Worm (Caenorhabditis elegans): ENCODE results near the gene W04E12.7.

- TF ChIP-seq lsy-2 (tag; optimal IDR thresholded peaks at IDR 0.05), result no peak
- TF ChIP-seq nhr-237 (tag; optimal IDR thresholded peaks at IDR 0.05), result no peak
- no peak for TF ChIP-seq Y105C5A.15 (GFP tag; IDR thresholded peaks at IDR 0.05)
- no peak for TF ChIP-seq dmd-8 (GFP tag; IDR thresholded peaks at IDR 0.05)
- no peak for TF ChIP-seq ztf-11 (tag; optimal IDR thresholded peaks at IDR 0.05)
- TF ChIP-seq mxl-2 (GFP tag; conservative IDR thresholded peaks at IDR 0.05), result no peak
- no peak for TF ChIP-seq pha-4 (GFP tag; IDR thresholded peaks at IDR 0.05)
- TF ChIP-seq pha-4 (tag; optimal IDR thresholded peaks at IDR 0.05), result no peak
- no peak for TF ChIP-seq unc-62 (GFP tag; optimal IDR thresholded peaks at IDR 0.05 in 1 of 2)
- TF ChIP-seq unc-62 (tag; optimal IDR thresholded peaks at IDR 0.05), result no peak
- no peak for TF ChIP-seq lim-7 (GFP tag; IDR thresholded peaks at IDR 0.05)
- no peak for TF ChIP-seq nhr-77 (tag; optimal IDR thresholded peaks at IDR 0.05)
Measured at ce11 chrV:19738117-19738516, 759 bp upstream of the W04E12.7 start, which contains the start of gene fbxa-131.
